Fruit fly (Drosophila melanogaster) whole organism, embryonic: ENCODE data around the gene CG31797.

ENCODE experiments used
- ATbp ChIP-seq: fragments of 200-800 bp; sonication (Bioruptor generic); optimal IDR thresholded peaks from 2 replicates; lab custom pipeline; 2017; ENCODE audit warnings: missing biosample characterization, mild to moderate bottlenecking, missing genetic modification characterization, missing genetic modification reagents
- Blimp-1 ChIP-seq: fragments of 200-800 bp; sonication (Bioruptor generic); optimal IDR thresholded peaks from 3 replicates; lab custom pipeline; 2018; ENCODE audit warnings: missing biosample characterization, missing genetic modification characterization, mild to moderate bottlenecking, moderate library complexity, missing genetic modification reagents
- CG1024 ChIP-seq: fragments of 200-800 bp; sonication (Bioruptor generic); IDR thresholded peaks from 2 replicates; pipeline ENCODE4 v1.3.6; 2022; ENCODE audit warnings: missing biosample characterization, missing genetic modification characterization
- CG10979 ChIP-seq: fragments of 200-800 bp; sonication (Bioruptor generic); optimal IDR thresholded peaks from 2 replicates; lab custom pipeline; 2018; ENCODE audit warnings: missing biosample characterization, mild to moderate bottlenecking, missing genetic modification characterization, moderate library complexity
- CG12659 ChIP-seq: fragments of 200-800 bp; sonication (Bioruptor generic); optimal IDR thresholded peaks from 3 replicates; lab custom pipeline; 2017; ENCODE audit warnings: mild to moderate bottlenecking, missing biosample characterization, missing genetic modification reagents, missing genetic modification characterization
- CG14441 ChIP-seq: fragments of 200-800 bp; sonication (Bioruptor generic); IDR thresholded peaks from 2 replicates; pipeline ENCODE4 v1.3.6; 2022; ENCODE audit warnings: missing biosample characterization, missing genetic modification characterization
- CG17802 ChIP-seq: fragments of 200-800 bp; sonication (Bioruptor generic); optimal IDR thresholded peaks from 2 replicates; lab custom pipeline; 2018; ENCODE audit warnings: missing biosample characterization, mild to moderate bottlenecking, missing genetic modification characterization, moderate library complexity
- CG17829 ChIP-seq: fragments of 200-800 bp; optimal IDR thresholded peaks from 2 replicates; lab custom pipeline; 2019; ENCODE audit warnings: missing biosample characterization, mild to moderate bottlenecking, missing genetic modification characterization, moderate library complexity
- CG17912 ChIP-seq: fragments of 200-800 bp; sonication (Bioruptor generic); optimal IDR thresholded peaks from 2 replicates; lab custom pipeline; 2018; ENCODE audit warnings: missing biosample characterization, mild to moderate bottlenecking, missing genetic modification characterization
- CG2678 ChIP-seq: fragments of 200-800 bp; sonication (Bioruptor generic); optimal IDR thresholded peaks from 3 replicates; lab custom pipeline; 2019; ENCODE audit warnings: missing biosample characterization, mild to moderate bottlenecking, missing genetic modification characterization, moderate library complexity
- CG2712 ChIP-seq: fragments of 200-800 bp; optimal IDR thresholded peaks from 3 replicates; lab custom pipeline; 2019; ENCODE audit warnings: missing biosample characterization, mild to moderate bottlenecking, missing genetic modification characterization, moderate library complexity
- CG30403 ChIP-seq: fragments of 200-800 bp; sonication (Bioruptor generic); optimal IDR thresholded peaks from 3 replicates; lab custom pipeline; 2016; ENCODE audit warnings: missing biosample characterization, missing genetic modification characterization
- CG30431 ChIP-seq: fragments of 200-800 bp; sonication (Bioruptor generic); optimal IDR thresholded peaks from 2 replicates; lab custom pipeline; 2017; ENCODE audit warnings: missing biosample characterization, missing genetic modification characterization
- CG31441 ChIP-seq: fragments of 200-800 bp; sonication (Bioruptor generic); IDR thresholded peaks from 2 replicates; pipeline ENCODE4 v1.3.6; 2022; ENCODE audit warnings: missing biosample characterization, missing genetic modification characterization
- CG4360 ChIP-seq: fragments of 200-800 bp; sonication (Bioruptor generic); IDR thresholded peaks from 2 replicates; pipeline ENCODE4 v1.3.6; 2022; ENCODE audit warnings: missing biosample characterization, missing genetic modification characterization
- CG4424 ChIP-seq: fragments of 200-800 bp; sonication (Bioruptor generic); optimal IDR thresholded peaks from 3 replicates; lab custom pipeline; 2016; ENCODE audit warnings: missing biosample characterization, missing genetic modification characterization
- CG6175 ChIP-seq: fragments of 200-800 bp; sonication (Bioruptor generic); IDR thresholded peaks from 3 replicates; pipeline ENCODE4 v1.3.6; 2022; ENCODE audit warnings: missing biosample characterization, missing genetic modification characterization
- CG6854 ChIP-seq: fragments of 200-800 bp; sonication (Bioruptor generic); optimal IDR thresholded peaks from 3 replicates; lab custom pipeline; 2017; ENCODE audit warnings: missing biosample characterization, mild to moderate bottlenecking, missing genetic modification characterization
- CG7786 ChIP-seq: fragments of 200-800 bp; sonication (Bioruptor generic); optimal IDR thresholded peaks from 2 replicates; lab custom pipeline; 2016; ENCODE audit warnings: missing biosample characterization, missing genetic modification characterization
- CG7839 ChIP-seq: fragments of 200-800 bp; sonication (Bioruptor generic); optimal IDR thresholded peaks from 3 replicates; lab custom pipeline; 2018; ENCODE audit warnings: missing biosample characterization, mild to moderate bottlenecking, missing genetic modification characterization, moderate library complexity
- CG8281 ChIP-seq: fragments of 200-800 bp; sonication (Bioruptor generic); optimal IDR thresholded peaks from 2 replicates; lab custom pipeline; 2018; ENCODE audit warnings: missing biosample characterization, mild to moderate bottlenecking, missing genetic modification characterization, moderate library complexity
- CG8765 ChIP-seq: fragments of 200-800 bp; sonication (Bioruptor generic); IDR thresholded peaks from 2 replicates; pipeline ENCODE4 v1.3.6; 2022; ENCODE audit warnings: missing biosample characterization, missing genetic modification characterization
- CG9727 ChIP-seq: fragments of 200-800 bp; sonication (Bioruptor generic); optimal IDR thresholded peaks from 3 replicates; lab custom pipeline; 2017; ENCODE audit warnings: missing biosample characterization, mild to moderate bottlenecking, missing genetic modification characterization
- Camta ChIP-seq: fragments of 200-800 bp; sonication (Bioruptor generic); optimal IDR thresholded peaks from 2 replicates; lab custom pipeline; 2016; ENCODE audit warnings: missing biosample characterization, missing genetic modification characterization
- E2f2 ChIP-seq: fragments of 200-800 bp; sonication (Bioruptor generic); IDR thresholded peaks from 2 replicates; pipeline ENCODE4 v1.3.6; 2022; ENCODE audit warnings: missing biosample characterization, missing genetic modification characterization
- HLH54F ChIP-seq: fragments of 200-800 bp; sonication (Bioruptor generic); optimal IDR thresholded peaks from 3 replicates; lab custom pipeline; 2016; ENCODE audit warnings: missing biosample characterization, missing genetic modification characterization
- HLHmδ ChIP-seq: fragments of 200-800 bp; sonication (Bioruptor generic); optimal IDR thresholded peaks from 2 replicates; lab custom pipeline; 2018; ENCODE audit warnings: missing biosample characterization, mild to moderate bottlenecking, missing genetic modification characterization, moderate library complexity
- Hmx ChIP-seq: fragments of 200-800 bp; sonication (Bioruptor generic); optimal IDR thresholded peaks from 2 replicates; lab custom pipeline; 2016; ENCODE audit warnings: missing biosample characterization, missing genetic modification characterization
- MBD-R2 ChIP-seq: fragments of 200-800 bp; sonication (Bioruptor generic); IDR thresholded peaks from 2 replicates; pipeline ENCODE4 v1.3.6; 2022; ENCODE audit warnings: missing biosample characterization, missing genetic modification characterization
- MESR4 ChIP-seq: fragments of 200-800 bp; sonication (Bioruptor generic); optimal IDR thresholded peaks from 2 replicates; lab custom pipeline; 2018; ENCODE audit warnings: missing biosample characterization, mild to moderate bottlenecking, missing genetic modification characterization, moderate library complexity
- Nf-YB ChIP-seq: fragments of 200-800 bp; sonication (Bioruptor generic); optimal IDR thresholded peaks from 3 replicates; lab custom pipeline; 2019; ENCODE audit warnings: missing biosample characterization, mild to moderate bottlenecking, missing genetic modification characterization, moderate library complexity
- NfI ChIP-seq: fragments of 200-800 bp; sonication (Bioruptor generic); optimal IDR thresholded peaks from 3 replicates; lab custom pipeline; 2018; ENCODE audit warnings: missing biosample characterization, mild to moderate bottlenecking, missing genetic modification characterization, moderate library complexity
- Sox102F ChIP-seq: fragments of 200-800 bp; sonication (Bioruptor generic); optimal IDR thresholded peaks from 2 replicates; lab custom pipeline; 2018; ENCODE audit warnings: missing biosample characterization, mild to moderate bottlenecking, missing genetic modification characterization, moderate library complexity
- Sry-β ChIP-seq: fragments of 200-800 bp; sonication (Bioruptor generic); optimal IDR thresholded peaks from 2 replicates; lab custom pipeline; 2018; ENCODE audit warnings: missing biosample characterization, mild to moderate bottlenecking, missing genetic modification characterization, moderate library complexity
- aop ChIP-seq: fragments of 200-800 bp; sonication (Bioruptor generic); IDR thresholded peaks from 2 replicates; pipeline ENCODE4 v1.3.6; 2022; ENCODE audit warnings: missing biosample characterization, missing genetic modification characterization
- dm ChIP-seq: fragments of 200-800 bp; sonication (Bioruptor generic); optimal IDR thresholded peaks from 3 replicates; lab custom pipeline; 2016; ENCODE audit warnings: missing biosample characterization, missing genetic modification characterization
- dmrt99B ChIP-seq: fragments of 200-800 bp; sonication (Bioruptor generic); optimal IDR thresholded peaks from 2 replicates; lab custom pipeline; 2018; ENCODE audit warnings: missing biosample characterization, mild to moderate bottlenecking, missing genetic modification characterization, moderate library complexity
- esg ChIP-seq: fragments of 200-800 bp; sonication (Bioruptor generic); conservative IDR thresholded peaks from 2 replicates; pipeline ENCODE4 v1.3.6; 2022; ENCODE audit warnings: missing biosample characterization, missing genetic modification characterization
- gsb-n ChIP-seq: fragments of 200-800 bp; sonication (Bioruptor generic); optimal IDR thresholded peaks from 3 replicates; lab custom pipeline; 2018; ENCODE audit warnings: missing biosample characterization, mild to moderate bottlenecking, missing genetic modification characterization
- ind ChIP-seq: fragments of 200-800 bp; sonication (Bioruptor generic); optimal IDR thresholded peaks from 3 replicates; lab custom pipeline; 2016; ENCODE audit warnings: missing biosample characterization, missing genetic modification characterization
- jigr1 ChIP-seq: fragments of 200-800 bp; sonication (Bioruptor generic); IDR thresholded peaks from 3 replicates; pipeline ENCODE4 v1.3.6; 2022; ENCODE audit warnings: missing biosample characterization, missing genetic modification characterization
- ken ChIP-seq: fragments of 200-800 bp; sonication (Bioruptor generic); IDR thresholded peaks from 3 replicates; pipeline ENCODE4 v1.3.6; 2022; ENCODE audit warnings: missing biosample characterization, missing genetic modification characterization
- mam ChIP-seq: fragments of 200-800 bp; sonication (Bioruptor generic); optimal IDR thresholded peaks from 3 replicates; lab custom pipeline; 2016; ENCODE audit warnings: missing biosample characterization, missing genetic modification characterization
- nerfin-1 ChIP-seq: fragments of 200-800 bp; sonication (Bioruptor generic); optimal IDR thresholded peaks from 3 replicates; lab custom pipeline; 2019; ENCODE audit warnings: missing biosample characterization, mild to moderate bottlenecking, missing genetic modification characterization, moderate library complexity
- oc ChIP-seq: fragments of 200-800 bp; sonication (Bioruptor generic); optimal IDR thresholded peaks from 2 replicates; lab custom pipeline; 2018; ENCODE audit warnings: missing biosample characterization, mild to moderate bottlenecking, missing genetic modification characterization, moderate library complexity
- odd ChIP-seq: fragments of 200-800 bp; sonication (Bioruptor generic); optimal IDR thresholded peaks from 2 replicates; lab custom pipeline; 2017; ENCODE audit warnings: missing biosample characterization, mild to moderate bottlenecking, missing genetic modification characterization
- phol ChIP-seq: fragments of 200-800 bp; sonication (Bioruptor generic); optimal IDR thresholded peaks from 3 replicates; lab custom pipeline; 2018; ENCODE audit warnings: missing biosample characterization, mild to moderate bottlenecking, missing genetic modification characterization, moderate library complexity
- tgo ChIP-seq: fragments of 200-800 bp; sonication (Bioruptor generic); IDR thresholded peaks from 3 replicates; pipeline ENCODE4 v1.3.6; 2022; ENCODE audit warnings: missing biosample characterization, missing genetic modification characterization
- tin ChIP-seq: fragments of 200-800 bp; sonication (Bioruptor generic); optimal IDR thresholded peaks from 3 replicates; lab custom pipeline; 2016; ENCODE audit warnings: missing biosample characterization, missing genetic modification characterization
- ttk ChIP-seq: fragments of 200-800 bp; sonication (Bioruptor generic); IDR thresholded peaks from 2 replicates; pipeline ENCODE4 v2.1.2; 2022; ENCODE audit warnings: missing biosample characterization, missing genetic modification characterization
- zfh1 ChIP-seq: fragments of 200-800 bp; sonication (Bioruptor generic); IDR thresholded peaks from 3 replicates; pipeline ENCODE4 v1.3.6; 2022; ENCODE audit warnings: missing biosample characterization, missing genetic modification characterization

Gene CG31797

DNA sequence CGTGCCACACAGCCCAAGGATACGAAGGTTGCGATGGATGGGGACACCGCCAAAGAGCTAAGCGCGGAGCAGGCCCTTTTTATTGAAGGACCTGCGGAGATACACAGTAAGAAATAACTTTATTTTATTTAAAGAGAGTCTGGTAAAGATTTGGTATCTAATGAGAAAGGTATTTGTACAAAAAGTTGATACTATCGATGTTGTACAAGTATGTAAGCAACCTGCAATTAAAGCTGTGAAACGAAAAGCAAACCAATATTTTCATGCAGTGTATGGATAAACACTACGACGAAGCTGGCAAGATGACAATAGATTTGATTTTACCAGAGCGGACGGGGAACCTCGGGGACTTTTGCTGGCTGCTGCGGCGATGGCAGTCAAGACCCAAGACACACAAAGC lies 28.7 kb downstream of the CG31797 start (continued):
- TF ChIP-seq Blimp-1 (GFP tag; lab: Kevin White, UChicago) (no peak), CG4424 (GFP tag; lab: Kevin White, UChicago) (peak; percentile 9), jigr1 (GFP tag; lab: Robert Waterston, UW) (no peak), CG17829 (tag; lab: Kevin White, UChicago) (peak; percentile 17), HLH54F (GFP tag; lab: Kevin White, UChicago) (peak; percentile 16), tgo (GFP tag; lab: Robert Waterston, UW) (0 out of 3 replicates have a peak, but pooled peaks have one; percentile 24), CG2678 (tag; lab: Kevin White, UChicago) (peak; percentile 47), CG10979 (tag; lab: Kevin White, UChicago) (peak; percentile 41), ind (GFP tag; lab: Kevin White, UChicago) (no peak), CG7839 (tag; lab: Kevin White, UChicago) (peak; percentile 47), CG6854 (GFP tag; lab: Kevin White, UChicago) (no peak), CG6175 (GFP tag; lab: Robert Waterston, UW) (no peak), nerfin-1 (no peak), ken (GFP tag; lab: Robert Waterston, UW) (no peak), ATbp (GFP tag; lab: Kevin White, UChicago) (peak; percentile 17), CG7786 (GFP tag; lab: Kevin White, UChicago) (peak; percentile 17), oc (tag; lab: Kevin White, UChicago) (no peak), Nf-YB (no peak), dmrt99B (tag; lab: Kevin White, UChicago) (peak; percentile 36), Sox102F (GFP tag; lab: Kevin White, UChicago) (peak; percentile 24), E2f2 (GFP tag; lab: Robert Waterston, UW) (peak; percentile 7; the same call in 1 of the 2 replicates), Hmx (no peak), odd (GFP tag; lab: Kevin White, UChicago) (no peak), CG17912 (GFP tag; lab: Kevin White, UChicago) (no peak), NfI (GFP tag; lab: Kevin White, UChicago) (peak; percentile 16), Camta (GFP tag; lab: Kevin White, UChicago) (no peak), HLHmδ (GFP tag; lab: Kevin White, UChicago) (no peak), esg (GFP tag; lab: Robert Waterston, UW) (0 out of 2 replicates have a peak, but pooled peaks have one; percentile 17), tin (peak; percentile 33), CG2712 (tag; lab: Kevin White, UChicago) (peak; percentile 34), phol (peak; percentile 2), zfh1 (GFP tag; lab: Robert Waterston, UW) (peak; percentile 52; the same call in 2 of the 3 replicates), CG30403 (no peak), CG8281 (no peak), CG30431 (peak; percentile 12), CG1024 (GFP tag; lab: Robert Waterston, UW) (no peak), ttk (0 out of 2 replicates have a peak, but pooled peaks have one; percentile 33), CG12659 (GFP tag; lab: Kevin White, UChicago) (peak; percentile 7), dm (GFP tag; lab: Kevin White, UChicago) (no peak), CG17802 (tag; lab: Kevin White, UChicago) (no peak), gsb-n (tag; lab: Kevin White, UChicago) (no peak), aop (GFP tag; lab: Robert Waterston, UW) (no peak), CG14441 (peak; percentile 42; the same call in 1 of the 2 replicates), Sry-β (GFP tag; lab: Kevin White, UChicago) (no peak), CG9727 (GFP tag; lab: Kevin White, UChicago) (peak; percentile 53), MESR4 (GFP tag; lab: Kevin White, UChicago) (no peak), MBD-R2 (GFP tag; lab: Robert Waterston, UW) (no peak), CG4360 (GFP tag; lab: Robert Waterston, UW) (no peak), CG8765 (GFP tag; lab: Robert Waterston, UW) (peak; percentile 34; the same call in 1 of the 2 replicates), CG31441 (no peak), mam (GFP tag; lab: Kevin White, UChicago) (peak; percentile 30)
